Fruit fly (Drosophila melanogaster) Kc167 (cell line): Measurements from ENCODE around the gene Dup99B.

Experiments
- Myc ChIP-seq: fragments of >200 bp; optimal IDR thresholded peaks from 2 replicates; lab custom pipeline; 2017; ENCODE audit warnings: missing external identifiers
- insv ChIP-seq: fragments of >200 bp; optimal IDR thresholded peaks from 3 replicates; lab custom pipeline; 2018; ENCODE audit warnings: missing external identifiers
- psq ChIP-seq: fragments of >200 bp; optimal IDR thresholded peaks from 2 replicates; lab custom pipeline; 2017; ENCODE audit warnings: missing external identifiers

DNA sequence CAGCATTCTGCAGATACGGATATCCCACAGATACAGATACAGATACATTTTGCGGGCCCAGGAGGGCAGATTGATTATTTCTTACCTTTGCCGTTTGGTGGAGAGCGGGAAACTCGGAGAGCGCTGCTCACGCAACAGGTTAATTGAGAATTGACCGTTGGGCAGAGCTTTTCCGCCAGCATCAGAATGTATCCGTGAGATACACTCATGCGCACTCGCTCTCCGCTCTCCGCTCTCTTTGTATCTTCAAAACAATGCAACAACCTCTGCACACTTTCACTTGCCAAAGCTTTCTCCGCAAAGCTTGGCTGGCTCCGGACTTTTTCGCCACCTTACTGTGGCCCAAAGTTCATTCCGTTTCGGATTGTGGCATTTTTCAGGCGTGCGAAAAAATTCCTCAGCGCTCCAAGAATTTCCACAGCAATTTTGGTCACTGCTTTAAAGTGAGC lies 33.0 kb downstream of the Dup99B start, which contains the start of the genes CG7582 and Gycalpha99B:
- TF ChIP-seq Myc (lab: Kevin White, UChicago) (no peak), psq (no peak), insv (lab: Kevin White, UChicago) (no peak)
